Worm (Caenorhabditis elegans) whole organism, L1 larva: Measurements from ENCODE around the gene T10G3.3.
"Not testable (repeated sequence)": the region's sequence is repeated elsewhere in the genome, so short reads cannot be mapped to it uniquely, and the experiment has no call there.

Source experiments
- C16A3.4 ChIP-seq: fragments of 150-350 bp; optimal IDR thresholded peaks from 2 replicates; lab custom pipeline; 2014; ENCODE audit warnings: missing biosample characterization, missing genetic modification characterization
- F16B12.6 ChIP-seq: fragments of 150-350 bp; optimal IDR thresholded peaks from 2 replicates; lab custom pipeline; 2014; ENCODE audit warnings: missing biosample characterization, missing genetic modification characterization
- Y116A8C.19 ChIP-seq: sonication (generic microtip); optimal IDR thresholded peaks from 2 replicates; lab custom pipeline; 2016; ENCODE audit warnings: missing compliant biosample characterization, missing genetic modification characterization, borderline replicate concordance
- aha-1 ChIP-seq: fragments of 150-350 bp; optimal IDR thresholded peaks from 2 replicates; lab custom pipeline; 2014; ENCODE audit warnings: missing biosample characterization, missing genetic modification characterization
- aly-2 ChIP-seq: fragments of 150-350 bp; optimal IDR thresholded peaks from 2 replicates; lab custom pipeline; 2014; ENCODE audit warnings: missing biosample characterization, missing genetic modification characterization
- blmp-1 ChIP-seq: fragments of 150-350 bp; optimal IDR thresholded peaks from 2 replicates; lab custom pipeline; 2014; ENCODE audit warnings: missing biosample characterization, missing genetic modification characterization
- ceh-90 ChIP-seq: sonication (generic microtip); optimal IDR thresholded peaks from 2 replicates; lab custom pipeline; 2016; ENCODE audit warnings: missing genetic modification characterization, missing compliant biosample characterization
- efl-1 ChIP-seq, 4 experiments: fragments of 150-350 bp; optimal IDR thresholded peaks in 3 of 4; peaks in 1 of 4; 1 replicate in 1 of 4; 2 replicates in 3 of 4; lab custom pipeline; 2014; ENCODE audit warnings: missing biosample characterization in 2 of 4, missing genetic modification characterization in 2 of 4, missing genetic modification reagents in 2 of 4
- ets-5 ChIP-seq: fragments of 200-800 bp; sonication (Bioruptor generic); IDR thresholded peaks from 2 replicates; pipeline ENCODE4 v1.3.6; 2022; ENCODE audit warnings: missing genetic modification characterization, missing compliant biosample characterization
- fkh-4 ChIP-seq: sonication (generic microtip); optimal IDR thresholded peaks from 2 replicates; lab custom pipeline; 2016; ENCODE audit warnings: missing compliant biosample characterization, missing genetic modification characterization, borderline replicate concordance
- fkh-8 ChIP-seq: sonication (generic microtip); optimal IDR thresholded peaks from 2 replicates; lab custom pipeline; 2016; ENCODE audit warnings: mild to moderate bottlenecking, missing genetic modification characterization, missing compliant biosample characterization
- fos-1 ChIP-seq: fragments of 150-350 bp; optimal IDR thresholded peaks from 2 replicates; lab custom pipeline; 2014; ENCODE audit warnings: missing biosample characterization, missing genetic modification characterization
- hlh-4 ChIP-seq: sonication (generic microtip); optimal IDR thresholded peaks from 2 replicates; lab custom pipeline; 2016; ENCODE audit warnings: mild to moderate bottlenecking, missing genetic modification characterization, missing compliant biosample characterization
- irx-1 ChIP-seq: sonication (generic microtip); optimal IDR thresholded peaks from 2 replicates; lab custom pipeline; 2016; ENCODE audit warnings: missing genetic modification characterization, missing compliant biosample characterization
- jun-1 ChIP-seq: fragments of 150-350 bp; optimal IDR thresholded peaks from 2 replicates; lab custom pipeline; 2014; ENCODE audit warnings: missing biosample characterization, missing genetic modification reagents, missing genetic modification characterization
- lin-39 ChIP-seq: fragments of 150-350 bp; optimal IDR thresholded peaks from 2 replicates; lab custom pipeline; 2014; ENCODE audit warnings: missing biosample characterization, missing genetic modification reagents, missing genetic modification characterization
- lir-3 ChIP-seq: sonication (generic microtip); optimal IDR thresholded peaks from 2 replicates; lab custom pipeline; 2016; ENCODE audit warnings: mild to moderate bottlenecking, missing genetic modification characterization, moderate library complexity, missing compliant biosample characterization; ENCODE audit not compliant: poor library complexity
- lsy-2 ChIP-seq, 2 experiments: fragments of 150-350 bp; optimal IDR thresholded peaks; 2 replicates each; lab custom pipeline; 2014; ENCODE audit warnings: missing biosample characterization in 2 of 2, missing genetic modification characterization in 2 of 2
- mab-9 ChIP-seq: fragments of 200-800 bp; sonication (Bioruptor generic); IDR thresholded peaks from 2 replicates; pipeline ENCODE4 v1.3.6; 2022; ENCODE audit warnings: missing genetic modification reagents, missing genetic modification characterization, missing compliant biosample characterization
- mdl-1 ChIP-seq, 2 experiments: fragments of 150-350 bp; optimal IDR thresholded peaks; 2 replicates each; lab custom pipeline; 2014 to 2017; ENCODE audit warnings: missing biosample characterization in 2 of 2, missing genetic modification characterization in 2 of 2, inconsistent platforms in 1 of 2
- mep-1 ChIP-seq: fragments of 150-350 bp; optimal IDR thresholded peaks from 2 replicates; lab custom pipeline; 2014; ENCODE audit warnings: missing biosample characterization, missing genetic modification characterization
- nhr-12 ChIP-seq: sonication (generic microtip); optimal IDR thresholded peaks from 2 replicates; lab custom pipeline; 2017; ENCODE audit warnings: missing biosample characterization, missing genetic modification characterization
- nhr-20 ChIP-seq: sonication (generic microtip); optimal IDR thresholded peaks from 2 replicates; lab custom pipeline; 2016; ENCODE audit warnings: mild to moderate bottlenecking, missing genetic modification characterization, missing compliant biosample characterization
- nhr-237 ChIP-seq: fragments of 150-350 bp; optimal IDR thresholded peaks from 2 replicates; lab custom pipeline; 2014; ENCODE audit warnings: missing biosample characterization, missing genetic modification characterization
- nhr-71 ChIP-seq: sonication (generic microtip); optimal IDR thresholded peaks from 2 replicates; lab custom pipeline; 2016; ENCODE audit warnings: mild to moderate bottlenecking, missing genetic modification characterization, moderate library complexity, missing compliant biosample characterization
- nhr-76 ChIP-seq: sonication (generic microtip); optimal IDR thresholded peaks from 2 replicates; lab custom pipeline; 2017; ENCODE audit warnings: missing biosample characterization, missing genetic modification characterization
- nhr-77 ChIP-seq: fragments of 150-350 bp; optimal IDR thresholded peaks from 2 replicates; lab custom pipeline; 2014; ENCODE audit warnings: missing biosample characterization, missing genetic modification characterization
- nhr-84 ChIP-seq: sonication (generic microtip); optimal IDR thresholded peaks from 2 replicates; lab custom pipeline; 2017; ENCODE audit warnings: missing biosample characterization, missing genetic modification characterization
- nhr-85 ChIP-seq: sonication (generic microtip); peaks from one replicate; lab custom pipeline; 2016; ENCODE audit warnings: missing genetic modification characterization, inconsistent platforms, missing compliant biosample characterization
- nhr-90 ChIP-seq: sonication (generic microtip); optimal IDR thresholded peaks from 2 replicates; lab custom pipeline; 2016; ENCODE audit warnings: mild to moderate bottlenecking, missing genetic modification characterization, missing compliant biosample characterization; ENCODE audit not compliant: poor library complexity
- pqm-1 ChIP-seq: sonication (generic microtip); optimal IDR thresholded peaks from 3 replicates; lab custom pipeline; 2017; ENCODE audit warnings: missing biosample characterization, missing genetic modification characterization
- rnt-1 ChIP-seq: sonication (generic microtip); optimal IDR thresholded peaks from 2 replicates; lab custom pipeline; 2016; ENCODE audit warnings: mild to moderate bottlenecking, missing genetic modification characterization, moderate library complexity, missing compliant biosample characterization
- skn-1 ChIP-seq: fragments of 150-350 bp; optimal IDR thresholded peaks from 2 replicates; lab custom pipeline; 2014; ENCODE audit warnings: missing biosample characterization, missing genetic modification characterization
- snu-23 ChIP-seq: sonication (generic microtip); optimal IDR thresholded peaks from 2 replicates; lab custom pipeline; 2016; ENCODE audit warnings: missing genetic modification characterization, missing compliant biosample characterization
- sup-37 ChIP-seq: fragments of 200-800 bp; sonication (Bioruptor generic); optimal IDR thresholded peaks from 2 replicates; lab custom pipeline; 2018; ENCODE audit warnings: mild to moderate bottlenecking, missing genetic modification characterization, missing compliant biosample characterization
- swsn-7 ChIP-seq: sonication (generic microtip); optimal IDR thresholded peaks from 2 replicates; lab custom pipeline; 2016; ENCODE audit warnings: missing genetic modification characterization, missing compliant biosample characterization
- tlp-1 ChIP-seq: fragments of 150-350 bp; optimal IDR thresholded peaks from 2 replicates; lab custom pipeline; 2014; ENCODE audit warnings: missing biosample characterization, missing genetic modification characterization
- unc-130 ChIP-seq: fragments of 150-350 bp; optimal IDR thresholded peaks from 2 replicates; lab custom pipeline; 2017; ENCODE audit warnings: missing biosample characterization, missing genetic modification characterization, inconsistent platforms
- unc-62 ChIP-seq: fragments of 150-350 bp; optimal IDR thresholded peaks from 2 replicates; lab custom pipeline; 2014; ENCODE audit warnings: missing biosample characterization, missing genetic modification reagents, missing genetic modification characterization
- unc-86 ChIP-seq: sonication (generic microtip); optimal IDR thresholded peaks from 2 replicates; lab custom pipeline; 2016; ENCODE audit warnings: missing genetic modification characterization, missing compliant biosample characterization
- zip-4 ChIP-seq: fragments of 200-800 bp; sonication (Bioruptor generic); optimal IDR thresholded peaks from 2 replicates; lab custom pipeline; 2018; ENCODE audit warnings: mild to moderate bottlenecking, missing genetic modification characterization, moderate library complexity, missing compliant biosample characterization

The T10G3.3 gene

DNA sequence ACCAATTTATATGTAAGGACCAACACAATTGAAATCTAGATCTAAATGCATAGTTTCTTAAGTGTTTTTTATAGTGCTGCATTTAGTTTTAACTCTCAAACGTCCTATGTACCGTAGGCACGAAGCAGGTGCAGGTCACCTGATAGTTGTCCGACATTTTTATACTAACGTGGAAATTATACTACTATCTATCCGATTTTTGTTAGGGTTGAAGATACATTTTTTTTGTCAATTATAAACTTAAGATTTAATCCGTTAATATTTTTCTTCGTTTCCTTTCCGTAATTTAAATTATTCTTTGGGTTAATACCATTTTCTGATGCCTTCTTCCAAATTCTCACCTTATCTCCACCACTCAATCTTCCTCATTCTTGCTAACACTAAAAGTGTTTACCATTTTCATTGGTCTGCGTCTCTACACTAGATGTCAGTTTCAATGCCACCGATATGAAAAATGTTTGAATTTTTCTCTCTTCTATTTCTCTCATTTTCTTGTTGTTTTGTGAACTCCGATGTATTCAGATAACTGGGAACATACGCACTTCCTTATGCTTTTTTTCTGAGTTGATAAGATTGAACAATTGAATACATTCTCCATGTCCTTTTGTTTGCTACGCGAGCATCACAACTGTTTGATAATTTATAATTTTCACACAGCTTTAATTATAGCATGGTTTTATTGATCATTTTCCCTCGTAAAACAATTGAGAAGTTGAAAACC lies 44.6 kb downstream of the T10G3.3 start, which contains the start of gene Y2H9A.4:
Gene Y2H9A.4 (plus strand): TSS at position 671 of the 721 bp plus-strand sequence.
- no peak for TF ChIP-seq mep-1
- no peak for TF ChIP-seq unc-86 (tag; lab: Kevin White, UChicago)
- peak; percentile 48 for TF ChIP-seq blmp-1 (tag; lab: Kevin White, UChicago)
- TF ChIP-seq lsy-2 (tag; optimal IDR thresholded peaks at IDR 0.05; lab: Kevin White, UChicago), result peak; percentile 5 to 37
- TF ChIP-seq unc-62 (GFP tag; lab: Kevin White, UChicago), result no peak
- no peak for TF ChIP-seq ets-5 (GFP tag; lab: Robert Waterston, UW)
- peak; percentile 80 for TF ChIP-seq nhr-85 (tag; lab: Kevin White, UChicago)
- TF ChIP-seq nhr-20 (tag; lab: Kevin White, UChicago), result peak; percentile 46
- no peak for TF ChIP-seq C16A3.4 (tag; lab: Kevin White, UChicago)
- no peak for TF ChIP-seq lin-39 (tag; lab: Kevin White, UChicago)
- TF ChIP-seq nhr-71, result peak; percentile 38
- peak; percentile 49 for TF ChIP-seq snu-23 (GFP tag; lab: Kevin White, UChicago)
- TF ChIP-seq rnt-1 (tag; lab: Kevin White, UChicago), result peak; percentile 13
- TF ChIP-seq efl-1 (optimal IDR thresholded peaks at IDR 0.05; lab: Kevin White, UChicago), result peak in 1 of 2 experiments; percentile 4
- TF ChIP-seq efl-1 (GFP tag; optimal IDR thresholded peaks at IDR 0.05 in 1 of 2; lab: Kevin White, UChicago), result no peak

DNA sequence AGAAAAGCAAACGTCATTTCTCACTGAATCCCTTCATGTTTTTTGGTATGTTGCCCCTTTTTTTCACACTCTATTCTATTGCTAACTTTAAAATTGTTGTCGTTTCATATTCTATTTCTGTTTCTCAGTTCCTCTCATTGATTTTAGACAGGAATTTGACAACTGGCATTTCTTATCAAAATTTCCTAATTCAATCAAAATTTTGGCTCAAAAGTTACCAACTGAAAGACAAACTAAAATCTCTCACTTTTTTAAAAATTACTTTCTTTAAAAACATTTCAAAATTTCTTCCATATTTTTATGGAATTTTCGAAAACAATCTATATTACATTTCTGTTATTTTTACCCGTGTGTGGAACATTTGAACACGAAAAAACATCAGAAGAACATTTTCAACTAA lies 46.5 kb downstream of the T10G3.3 start, which contains the start of gene Y2H9A.6:
Gene Y2H9A.6 (plus strand): TSS at position 301 of the 400 bp plus-strand sequence.
- TF ChIP-seq aha-1 (tag; lab: Kevin White, UChicago); fos-1; Y116A8C.19 (tag; lab: Kevin White, UChicago): not testable (repeated sequence)

DNA sequence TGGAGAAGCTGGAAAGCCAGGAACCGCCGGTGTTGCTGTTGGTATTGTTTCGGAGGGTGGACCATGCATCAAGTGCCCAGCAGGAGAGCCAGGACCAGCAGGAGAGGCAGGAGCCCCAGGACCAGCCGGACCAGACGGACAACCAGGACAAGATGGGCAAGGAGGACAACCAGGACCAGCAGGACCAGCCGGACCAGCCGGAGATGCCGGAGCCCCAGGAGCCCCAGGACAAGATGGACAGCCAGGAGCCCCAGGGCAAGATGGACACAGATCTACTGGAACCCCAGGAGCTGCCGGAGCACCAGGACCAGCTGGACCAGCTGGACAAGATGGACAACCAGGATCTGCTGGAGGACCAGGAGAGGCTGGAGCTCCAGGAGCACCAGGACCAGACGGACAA lies 47.2 kb downstream of the T10G3.3 start:
- no peak for TF ChIP-seq fos-1
- TF ChIP-seq nhr-12 (tag; lab: Kevin White, UChicago), result no peak
- TF ChIP-seq irx-1, result no peak
- TF ChIP-seq pqm-1 (tag; lab: Kevin White, UChicago), result no peak
- no peak for TF ChIP-seq lir-3 (tag; lab: Kevin White, UChicago)
- no peak for TF ChIP-seq unc-130 (tag; lab: Kevin White, UChicago)
- no peak for TF ChIP-seq nhr-76 (tag; lab: Kevin White, UChicago)
- no peak for TF ChIP-seq swsn-7
- TF ChIP-seq nhr-85 (tag; lab: Kevin White, UChicago), result no peak
- no peak for TF ChIP-seq fkh-8 (tag; lab: Kevin White, UChicago)
- TF ChIP-seq jun-1, result no peak
- TF ChIP-seq aly-2 (tag; lab: Kevin White, UChicago), result no peak
- no peak for TF ChIP-seq nhr-77 (tag; lab: Kevin White, UChicago)
- no peak for TF ChIP-seq nhr-237 (tag; lab: Kevin White, UChicago)
- TF ChIP-seq nhr-71, result no peak
- TF ChIP-seq sup-37 (GFP tag; lab: Kevin White, UChicago), result no peak
- no peak for TF ChIP-seq fkh-4 (tag; lab: Kevin White, UChicago)
- no peak for TF ChIP-seq F16B12.6 (tag; lab: Kevin White, UChicago)
- TF ChIP-seq ceh-90 (tag; lab: Kevin White, UChicago), result no peak

DNA sequence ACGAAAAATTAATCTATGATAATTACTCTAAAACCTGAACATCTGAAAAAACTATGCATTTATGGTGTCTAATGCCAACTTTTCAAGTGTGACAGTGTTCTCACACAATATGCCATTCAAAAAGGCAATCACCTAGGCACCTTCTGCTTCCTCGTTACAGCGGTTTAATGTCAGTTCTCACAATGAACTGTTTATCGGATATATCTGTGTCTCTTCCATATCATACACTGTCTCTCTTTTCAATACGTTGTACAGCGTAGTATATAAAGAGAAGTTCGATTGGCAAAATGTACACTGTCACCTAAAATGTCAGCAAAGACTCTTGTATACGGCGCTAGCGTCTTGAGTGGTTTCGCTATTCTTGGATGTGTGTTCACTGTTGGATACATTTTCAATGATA lies 48.3 kb downstream of the T10G3.3 start, which contains the start of gene col-162:
Gene col-162 (plus strand): TSS at position 301 of the 400 bp plus-strand sequence.
- TF ChIP-seq skn-1 (tag; lab: Kevin White, UChicago) (no peak), aly-2 (tag; lab: Kevin White, UChicago) (no peak), pqm-1 (tag; lab: Kevin White, UChicago) (no peak), mab-9 (GFP tag; lab: Robert Waterston, UW) (no peak), nhr-237 (tag; lab: Kevin White, UChicago) (no peak), ceh-90 (tag; lab: Kevin White, UChicago) (no peak), tlp-1 (tag; lab: Kevin White, UChicago) (no peak), zip-4 (no peak), mdl-1 (tag; optimal IDR thresholded peaks at IDR 0.05; lab: Kevin White, UChicago) (no peak), nhr-90 (tag; lab: Kevin White, UChicago) (no peak), F16B12.6 (tag; lab: Kevin White, UChicago) (no peak), nhr-84 (no peak), hlh-4 (tag; lab: Kevin White, UChicago) (no peak)
